Worm (Caenorhabditis elegans): Measurements from ENCODE around the gene F32A11.1.

Gene F32A11.1

DNA sequence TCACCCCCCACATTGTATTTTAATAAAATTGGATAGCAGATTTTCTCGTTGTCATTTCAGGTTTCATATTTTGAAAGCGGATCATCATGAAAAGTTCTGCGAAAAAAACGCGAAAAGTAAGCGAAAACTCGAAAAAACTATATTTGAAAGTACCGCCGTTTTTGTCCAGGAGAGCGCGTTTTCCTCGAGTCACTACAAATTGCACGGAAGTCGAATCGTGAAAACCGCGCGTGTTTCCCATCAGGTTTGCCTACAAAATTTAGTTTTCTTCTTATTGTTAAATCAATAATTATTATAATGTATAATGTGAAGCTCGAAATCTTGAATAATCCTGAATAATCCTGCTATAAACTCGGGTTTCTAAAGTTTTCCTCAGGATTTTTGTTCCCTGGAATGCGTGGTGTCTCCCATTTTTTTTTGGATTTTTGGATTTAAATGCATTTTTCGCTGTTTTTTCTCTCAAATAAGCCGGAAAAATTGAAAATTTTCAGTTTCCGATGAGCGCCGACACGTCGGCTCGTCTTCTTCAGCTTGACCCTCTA, 42.6 kb downstream of the F32A11.1 start, which contains the start of gene btf-1:
Gene btf-1, plus strand, starts transcription at position 492 of the 542 bp plus-strand sequence.
- TF ChIP-seq unc-62 (GFP tag; optimal IDR thresholded peaks at IDR 0.05) = no peak
